Worm (Caenorhabditis elegans) whole organism, young adult: Measurements from ENCODE around the gene F17C11.12.

Experiments used
- B0336.3 ChIP-seq: fragments of 200-800 bp; sonication (Bioruptor generic); IDR thresholded peaks from 2 replicates; pipeline ENCODE4 v1.3.6; 2022; ENCODE audit warnings: missing genetic modification characterization, missing compliant biosample characterization
- C17E4.6 ChIP-seq: fragments of 200-800 bp; sonication (Bioruptor generic); IDR thresholded peaks from 2 replicates; pipeline ENCODE4 v1.3.6; 2022; ENCODE audit warnings: missing genetic modification reagents, missing genetic modification characterization, missing compliant biosample characterization
- F22D6.2 ChIP-seq: sonication (generic microtip); optimal IDR thresholded peaks from 2 replicates; lab custom pipeline; 2016; ENCODE audit warnings: mild to moderate bottlenecking, missing genetic modification characterization, missing compliant biosample characterization
- F33H1.4 ChIP-seq: fragments of 200-800 bp; sonication (Bioruptor generic); IDR thresholded peaks from 2 replicates; pipeline ENCODE4 v1.3.6; 2022; ENCODE audit warnings: missing genetic modification reagents, missing genetic modification characterization, missing compliant biosample characterization
- K12H6.12 ChIP-seq: fragments of 200-800 bp; sonication (Bioruptor generic); optimal IDR thresholded peaks from 2 replicates; lab custom pipeline; 2018; ENCODE audit warnings: mild to moderate bottlenecking, missing genetic modification characterization, missing compliant biosample characterization
- Y53G8AR.9 ChIP-seq: fragments of 200-800 bp; sonication (Bioruptor generic); conservative IDR thresholded peaks from 2 replicates; pipeline ENCODE4 v1.3.6; 2022; ENCODE audit warnings: missing genetic modification reagents, missing genetic modification characterization, missing compliant biosample characterization
- ZK185.1 ChIP-seq: sonication (generic microtip); optimal IDR thresholded peaks from 2 replicates; lab custom pipeline; 2016; ENCODE audit warnings: mild to moderate bottlenecking, missing genetic modification characterization, missing compliant biosample characterization; ENCODE audit not compliant: poor library complexity, severe bottlenecking
- ama-1 ChIP-seq, 3 experiments: fragments of 150-350 bp in 1 of 3; sonication (generic microtip) in 2 of 3; optimal IDR thresholded peaks; 2 replicates each; lab custom pipeline; 2014 to 2018; ENCODE audit warnings: missing biosample characterization in 2 of 3, missing genetic modification characterization in 2 of 3, missing genetic modification reagents in 2 of 3
- aptf-3 ChIP-seq: fragments of 200-800 bp; sonication (Bioruptor generic); IDR thresholded peaks from 2 replicates; pipeline ENCODE4 v1.3.6; 2022; ENCODE audit warnings: missing genetic modification characterization, missing compliant biosample characterization
- atf-7 ChIP-seq: sonication (generic microtip); optimal IDR thresholded peaks from 2 replicates; lab custom pipeline; 2017; ENCODE audit warnings: mild to moderate bottlenecking, missing genetic modification characterization, missing compliant biosample characterization
- ccch-3 ChIP-seq: fragments of 200-800 bp; sonication (Bioruptor generic); optimal IDR thresholded peaks from 2 replicates; lab custom pipeline; 2018; ENCODE audit warnings: mild to moderate bottlenecking, missing genetic modification characterization, missing compliant biosample characterization
- cebp-1 ChIP-seq, 2 experiments: fragments of 200-800 bp in 1 of 2; sonication (Bioruptor generic) in 1 of 2; sonication (generic microtip) in 1 of 2; IDR thresholded peaks in 1 of 2; optimal IDR thresholded peaks in 1 of 2; 2 replicates each; pipeline versions ENCODE4 v1.3.6 to Lab custom; 2017 to 2022; ENCODE audit warnings: missing compliant biosample characterization in 2 of 2, missing genetic modification characterization in 2 of 2, mild to moderate bottlenecking in 1 of 2, missing genetic modification reagents in 1 of 2, moderate library complexity in 1 of 2
- ceh-100 ChIP-seq: fragments of 200-800 bp; sonication (Bioruptor generic); IDR thresholded peaks from 2 replicates; pipeline ENCODE4 v1.3.6; 2022; ENCODE audit warnings: missing genetic modification reagents, missing genetic modification characterization, missing compliant biosample characterization
- die-1 ChIP-seq: sonication (generic microtip); optimal IDR thresholded peaks from 2 replicates; lab custom pipeline; 2016; ENCODE audit warnings: missing genotype, mild to moderate bottlenecking, missing genetic modification characterization, missing compliant biosample characterization
- egl-18 ChIP-seq: fragments of 200-800 bp; sonication (Bioruptor generic); IDR thresholded peaks from 2 replicates; pipeline ENCODE4 v1.3.6; 2022; ENCODE audit warnings: missing genetic modification reagents, missing genetic modification characterization, missing compliant biosample characterization
- egl-44 ChIP-seq: fragments of 200-800 bp; sonication (Bioruptor generic); IDR thresholded peaks from 2 replicates; pipeline ENCODE4 v1.3.6; 2022; ENCODE audit warnings: missing genetic modification reagents, missing genetic modification characterization, missing compliant biosample characterization
- ekl-4 ChIP-seq: fragments of 200-800 bp; sonication (Bioruptor generic); IDR thresholded peaks from 2 replicates; pipeline ENCODE4 v1.3.6; 2022; ENCODE audit warnings: missing genetic modification reagents, missing genetic modification characterization, missing compliant biosample characterization
- fkh-3 ChIP-seq: sonication (generic microtip); optimal IDR thresholded peaks from 2 replicates; lab custom pipeline; 2016; ENCODE audit warnings: mild to moderate bottlenecking, missing genetic modification characterization, missing compliant biosample characterization
- hmg-1.2 ChIP-seq: fragments of 200-800 bp; sonication (Bioruptor generic); IDR thresholded peaks from 2 replicates; pipeline ENCODE4 v1.3.6; 2022; ENCODE audit warnings: missing genetic modification reagents, missing genetic modification characterization, missing compliant biosample characterization
- hmg-20 ChIP-seq: fragments of 200-800 bp; sonication (Bioruptor generic); IDR thresholded peaks from 2 replicates; pipeline ENCODE4 v1.3.6; 2022; ENCODE audit warnings: missing genetic modification reagents, missing genetic modification characterization, missing compliant biosample characterization
- hrde-1 ChIP-seq: sonication (generic microtip); optimal IDR thresholded peaks from 2 replicates; lab custom pipeline; 2016; ENCODE audit warnings: missing genetic modification characterization, mild to moderate bottlenecking, missing compliant biosample characterization, moderate library complexity, missing genotype, missing genetic modification reagents, borderline replicate concordance
- let-607 ChIP-seq, 2 experiments: fragments of 200-800 bp in 1 of 2; sonication (Bioruptor generic) in 1 of 2; sonication (generic microtip) in 1 of 2; optimal IDR thresholded peaks; 2 replicates each; lab custom pipeline; 2016 to 2018; ENCODE audit warnings: mild to moderate bottlenecking in 2 of 2, missing compliant biosample characterization in 2 of 2, missing genetic modification characterization in 2 of 2, moderate library complexity in 2 of 2, missing genotype in 1 of 2
- lin-26 ChIP-seq: fragments of 200-800 bp; sonication (Bioruptor generic); IDR thresholded peaks from 2 replicates; pipeline ENCODE4 v1.3.6; 2022; ENCODE audit warnings: missing genetic modification reagents, missing genetic modification characterization, missing compliant biosample characterization
- lin-40 ChIP-seq: sonication (generic microtip); optimal IDR thresholded peaks from 2 replicates; lab custom pipeline; 2016; ENCODE audit warnings: missing genetic modification characterization, mild to moderate bottlenecking, missing compliant biosample characterization, missing genotype, missing genetic modification reagents
- madf-3 ChIP-seq: fragments of 200-800 bp; sonication (Bioruptor generic); IDR thresholded peaks from 2 replicates; pipeline ENCODE4 v1.3.6; 2022; ENCODE audit warnings: missing genetic modification reagents, missing genetic modification characterization, missing compliant biosample characterization
- mcd-1 ChIP-seq: fragments of 200-800 bp; sonication (Bioruptor generic); IDR thresholded peaks from 2 replicates; pipeline ENCODE4 v1.3.6; 2022; ENCODE audit warnings: missing genetic modification reagents, missing genetic modification characterization, missing compliant biosample characterization
- nhr-120 ChIP-seq: fragments of 200-800 bp; sonication (Bioruptor generic); IDR thresholded peaks from 2 replicates; pipeline ENCODE4 v1.3.6; 2022; ENCODE audit warnings: missing genetic modification characterization, missing compliant biosample characterization
- nhr-90 ChIP-seq: sonication (generic microtip); optimal IDR thresholded peaks from 2 replicates; lab custom pipeline; 2016; ENCODE audit warnings: missing genotype, mild to moderate bottlenecking, missing genetic modification characterization, missing compliant biosample characterization
- pbrm-1 ChIP-seq: fragments of 200-800 bp; sonication (Bioruptor generic); IDR thresholded peaks from 2 replicates; pipeline ENCODE4 v1.3.6; 2022; ENCODE audit warnings: missing genetic modification reagents, missing genetic modification characterization, missing compliant biosample characterization
- repo-1 ChIP-seq: sonication (generic microtip); optimal IDR thresholded peaks from 2 replicates; lab custom pipeline; 2017; ENCODE audit warnings: mild to moderate bottlenecking, missing genetic modification characterization, missing compliant biosample characterization
- rpc-1 ChIP-seq, 2 experiments: fragments of 150-350 bp in 1 of 2; sonication (generic microtip) in 1 of 2; optimal IDR thresholded peaks; 2 replicates each; lab custom pipeline; 2014 to 2018; ENCODE audit warnings: missing biosample characterization in 1 of 2, missing genetic modification characterization in 1 of 2, missing genetic modification reagents in 1 of 2, missing genotype in 1 of 2
- snpc-1.1 ChIP-seq: sonication (generic microtip); optimal IDR thresholded peaks from 2 replicates; lab custom pipeline; 2017; ENCODE audit warnings: missing genetic modification characterization, mild to moderate bottlenecking, missing compliant biosample characterization, antibody characterized with exemption, moderate library complexity, missing genotype, missing genetic modification reagents; ENCODE audit not compliant: insufficient read depth
- snpc-3.4 ChIP-seq: sonication (generic microtip); optimal IDR thresholded peaks from 2 replicates; lab custom pipeline; 2017; ENCODE audit warnings: missing genetic modification characterization, mild to moderate bottlenecking, missing compliant biosample characterization, antibody characterized with exemption, moderate library complexity, missing genotype, missing genetic modification reagents
- somi-1 ChIP-seq: fragments of 200-800 bp; sonication (Bioruptor generic); optimal IDR thresholded peaks from 2 replicates; lab custom pipeline; 2018; ENCODE audit warnings: mild to moderate bottlenecking, missing genetic modification characterization, missing compliant biosample characterization
- tlf-1 ChIP-seq: fragments of 200-800 bp; sonication (Bioruptor generic); optimal IDR thresholded peaks from 2 replicates; lab custom pipeline; 2018; ENCODE audit warnings: mild to moderate bottlenecking, missing genetic modification characterization, missing compliant biosample characterization
- unc-62 ChIP-seq: fragments of 150-350 bp; optimal IDR thresholded peaks from 2 replicates; lab custom pipeline; 2014; ENCODE audit warnings: missing biosample characterization, missing genetic modification reagents, missing genetic modification characterization
- zfh-2 ChIP-seq: fragments of 200-800 bp; sonication (Bioruptor generic); conservative IDR thresholded peaks from 2 replicates; pipeline ENCODE4 v1.3.6; 2022; ENCODE audit warnings: missing genetic modification reagents, missing genetic modification characterization, missing compliant biosample characterization
- ztf-18 ChIP-seq: sonication (generic microtip); optimal IDR thresholded peaks from 2 replicates; lab custom pipeline; 2016; ENCODE audit warnings: missing genotype, mild to moderate bottlenecking, missing genetic modification characterization, missing compliant biosample characterization
- ztf-26 ChIP-seq: sonication (generic microtip); optimal IDR thresholded peaks from 2 replicates; lab custom pipeline; 2017; ENCODE audit warnings: missing genetic modification characterization, missing compliant biosample characterization

F17C11.12 gene

ce11 chrV:10951655-10952278 lies 15.0 kb upstream of the F17C11.12 start, which contains the start of gene F17C11.4 (continued):
- no peak for TF ChIP-seq nhr-120 (GFP tag; lab: Robert Waterston, UW)
- peak; percentile 29 for TF ChIP-seq nhr-90 (tag; lab: Kevin White, UChicago)
- TF ChIP-seq unc-62 (GFP tag; lab: Kevin White, UChicago): peak; percentile 41
- TF ChIP-seq zfh-2: peak; percentile 64
- no peak for TF ChIP-seq madf-3 (GFP tag; lab: Robert Waterston, UW)
- peak; percentile 39 for TF ChIP-seq ztf-26 (tag; lab: Kevin White, UChicago)
- peak; percentile 62 for TF ChIP-seq ZK185.1
- TF ChIP-seq mcd-1 (GFP tag; lab: Robert Waterston, UW): peak; percentile 37; the same call in 1 of the 2 replicates
- TF ChIP-seq atf-7 (tag; lab: Kevin White, UChicago): peak; percentile 62
- TF ChIP-seq F22D6.2 (tag; lab: Kevin White, UChicago): peak; percentile 18
- TF ChIP-seq repo-1 (tag; lab: Kevin White, UChicago): no peak
- TF ChIP-seq B0336.3: peak; percentile 43
- no peak for TF ChIP-seq tlf-1 (GFP tag; lab: Kevin White, UChicago)
- TF ChIP-seq egl-44 (GFP tag; lab: Robert Waterston, UW): 0 out of 2 replicates have a peak, but pooled peaks have one; percentile 61
- TF ChIP-seq die-1 (tag; lab: Kevin White, UChicago): peak; percentile 33
- TF ChIP-seq cebp-1 (GFP tag; IDR thresholded peaks at IDR 0.05; lab: Robert Waterston, UW): peak; percentile 77
- TF ChIP-seq cebp-1 (tag; optimal IDR thresholded peaks at IDR 0.05; lab: Kevin White, UChicago): peak; percentile 91
- TF ChIP-seq F33H1.4 (GFP tag; lab: Robert Waterston, UW): no peak
- TF ChIP-seq somi-1 (GFP tag; lab: Kevin White, UChicago): peak; percentile 85
- peak; percentile 40; the same call in 1 of the 2 replicates for TF ChIP-seq ekl-4 (GFP tag; lab: Robert Waterston, UW)
- TF ChIP-seq hmg-1.2: peak; percentile 53; the same call in 1 of the 2 replicates
- no peak for TF ChIP-seq fkh-3
- TF ChIP-seq ztf-18 (tag; lab: Kevin White, UChicago): peak; percentile 31
- peak; percentile 67 for TF ChIP-seq lin-40 (tag; lab: Kevin White, UChicago)
- no peak for TF ChIP-seq hmg-20 (GFP tag; lab: Robert Waterston, UW)
- peak; percentile 38 to 44 for TF ChIP-seq let-607 (tag; optimal IDR thresholded peaks at IDR 0.05; lab: Kevin White, UChicago)
- TF ChIP-seq ama-1 (optimal IDR thresholded peaks at IDR 0.05; lab: Kevin White, UChicago): peak; percentile 67
- TF ChIP-seq ama-1 (GFP tag; optimal IDR thresholded peaks at IDR 0.05; lab: Kevin White, UChicago): no peak
- peak; percentile 66; the same call in 1 of the 2 replicates for TF ChIP-seq lin-26 (GFP tag; lab: Robert Waterston, UW)
- peak; percentile 66 for TF ChIP-seq K12H6.12 (tag; lab: Kevin White, UChicago)
- TF ChIP-seq, all 124 proteins: peak for 34

- TF ChIP-seq ZK185.1 (no peak), C17E4.6 (GFP tag; lab: Robert Waterston, UW) (no peak), ztf-18 (tag; lab: Kevin White, UChicago) (no peak), K12H6.12 (tag; lab: Kevin White, UChicago) (no peak), snpc-1.1 (tag; lab: Kevin White, UChicago) (no peak), F22D6.2 (tag; lab: Kevin White, UChicago) (no peak), aptf-3 (GFP tag; lab: Robert Waterston, UW) (no peak), rpc-1 (optimal IDR thresholded peaks at IDR 0.05; lab: Kevin White, UChicago) (no peak), rpc-1 (tag; optimal IDR thresholded peaks at IDR 0.05; lab: Kevin White, UChicago) (no peak)
- TF ChIP-seq, all 124 proteins: peak for 0
These were observed 12.8 kb upstream of the F17C11.12 start, which contains the start of gene col-153 for ce11 chrV:10949511-10949910. TSS of gene col-153 (plus strand) at chrV:10949811.

DNA sequence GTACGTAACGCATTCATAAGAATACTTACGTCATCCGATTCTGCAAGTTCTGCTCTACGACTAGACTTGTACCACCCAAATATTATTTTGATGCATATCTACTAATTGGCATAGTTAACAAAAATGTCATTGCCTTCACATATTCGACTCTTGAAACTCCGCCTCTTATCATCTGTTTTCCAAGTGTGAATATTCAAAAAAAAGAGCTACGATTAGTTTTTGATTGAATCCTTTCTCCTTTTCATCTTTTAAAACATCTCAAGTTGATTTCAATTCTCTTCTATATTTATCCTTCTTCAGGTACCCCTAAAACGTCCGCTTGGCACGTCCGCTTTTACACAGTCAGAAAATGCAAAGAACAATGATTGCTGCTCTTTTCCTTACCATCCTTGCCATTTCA lies 11.2 kb upstream of the F17C11.12 start, which contains the start of gene F17C11.2:
Gene F17C11.2 (plus strand): TSS at position 301 of the 400 bp plus-strand sequence.
- TF ChIP-seq snpc-3.4 (tag; lab: Kevin White, UChicago) (no peak), pbrm-1 (GFP tag; lab: Robert Waterston, UW) (no peak), egl-18 (GFP tag; lab: Robert Waterston, UW) (no peak), B0336.3 (no peak), hrde-1 (tag; lab: Kevin White, UChicago) (no peak), ceh-100 (no peak), Y53G8AR.9 (GFP tag; lab: Robert Waterston, UW) (no peak), aptf-3 (GFP tag; lab: Robert Waterston, UW) (no peak), ccch-3 (GFP tag; lab: Kevin White, UChicago) (no peak), unc-62 (GFP tag; lab: Kevin White, UChicago) (no peak)
- TF ChIP-seq, all 124 proteins: peak for 0
